Worm (Caenorhabditis elegans) whole organism, L3 larva: Measurements from ENCODE around the gene glr-7.

Experiments
- R02D3.7 ChIP-seq: fragments of 150-350 bp; optimal IDR thresholded peaks from 2 replicates; lab custom pipeline; 2014; ENCODE audit warnings: missing biosample characterization, missing genetic modification characterization
- ZK546.5 ChIP-seq: sonication (generic microtip); optimal IDR thresholded peaks from 2 replicates; lab custom pipeline; 2017; ENCODE audit warnings: missing biosample characterization, missing genetic modification characterization
- aly-2 ChIP-seq: fragments of 150-350 bp; optimal IDR thresholded peaks from 2 replicates; lab custom pipeline; 2014; ENCODE audit warnings: missing biosample characterization, missing genetic modification characterization
- ama-1 ChIP-seq: fragments of 150-350 bp; optimal IDR thresholded peaks from 2 replicates; lab custom pipeline; 2018
- ceh-16 ChIP-seq: sonication (generic microtip); optimal IDR thresholded peaks from 2 replicates; lab custom pipeline; 2017; ENCODE audit warnings: missing biosample characterization, missing genetic modification characterization
- ceh-28 ChIP-seq: fragments of 150-350 bp; optimal IDR thresholded peaks from 2 replicates; lab custom pipeline; 2014; ENCODE audit warnings: missing biosample characterization, missing genetic modification reagents, missing genetic modification characterization
- ceh-82 ChIP-seq: fragments of 150-350 bp; optimal IDR thresholded peaks from 2 replicates; lab custom pipeline; 2014; ENCODE audit warnings: missing biosample characterization, missing genetic modification characterization
- ceh-9 ChIP-seq: sonication (generic microtip); optimal IDR thresholded peaks from 2 replicates; lab custom pipeline; 2018; ENCODE audit warnings: missing biosample characterization, missing genetic modification characterization
- daf-12 ChIP-seq: fragments of 150-350 bp; optimal IDR thresholded peaks from 2 replicates; lab custom pipeline; 2014; ENCODE audit warnings: missing biosample characterization, missing genetic modification reagents, missing genetic modification characterization
- egl-27 ChIP-seq: sonication (generic microtip); optimal IDR thresholded peaks from 4 replicates; lab custom pipeline; 2017; ENCODE audit warnings: missing biosample characterization, missing genetic modification reagents, missing genetic modification characterization
- egl-5 ChIP-seq: fragments of 150-350 bp; optimal IDR thresholded peaks from 2 replicates; lab custom pipeline; 2017; ENCODE audit warnings: missing biosample characterization, missing genetic modification reagents, missing genetic modification characterization, inconsistent platforms
- elt-1 ChIP-seq: fragments of 150-350 bp; optimal IDR thresholded peaks from 2 replicates; lab custom pipeline; 2014; ENCODE audit warnings: missing biosample characterization, missing genetic modification characterization
- elt-2 ChIP-seq: sonication (generic microtip); optimal IDR thresholded peaks from 2 replicates; lab custom pipeline; 2016; ENCODE audit warnings: missing genetic modification reagents, mild to moderate bottlenecking, missing genetic modification characterization, missing compliant biosample characterization
- elt-3 ChIP-seq, 3 experiments: fragments of 150-350 bp in 1 of 3; sonication (generic microtip) in 2 of 3; optimal IDR thresholded peaks; 2 replicates in 2 of 3; 4 replicates in 1 of 3; lab custom pipeline; 2014 to 2017; ENCODE audit warnings: missing biosample characterization in 3 of 3, missing genetic modification characterization in 3 of 3
- eor-1 ChIP-seq, 2 experiments: fragments of 150-350 bp; optimal IDR thresholded peaks; 2 replicates each; lab custom pipeline; 2014 to 2018; ENCODE audit warnings: missing biosample characterization in 2 of 2, missing genetic modification characterization in 2 of 2
- fkh-10 ChIP-seq: sonication (generic microtip); optimal IDR thresholded peaks from 2 replicates; lab custom pipeline; 2017; ENCODE audit warnings: missing biosample characterization, missing genetic modification reagents, missing genetic modification characterization
- fkh-2 ChIP-seq: fragments of 150-350 bp; optimal IDR thresholded peaks from 2 replicates; lab custom pipeline; 2014; ENCODE audit warnings: missing biosample characterization, missing genetic modification reagents, missing genetic modification characterization
- fos-1 ChIP-seq: fragments of 150-350 bp; optimal IDR thresholded peaks from 2 replicates; lab custom pipeline; 2014; ENCODE audit warnings: missing biosample characterization, missing genetic modification characterization
- hmg-11 ChIP-seq: sonication (generic microtip); optimal IDR thresholded peaks from 2 replicates; lab custom pipeline; 2016; ENCODE audit warnings: missing genetic modification characterization, missing compliant biosample characterization
- jun-1 ChIP-seq: fragments of 150-350 bp; optimal IDR thresholded peaks from 2 replicates; lab custom pipeline; 2014; ENCODE audit warnings: missing biosample characterization, missing genetic modification reagents, missing genetic modification characterization
- lin-15B ChIP-seq: fragments of 150-350 bp; optimal IDR thresholded peaks from 2 replicates; lab custom pipeline; 2014; ENCODE audit warnings: missing biosample characterization, missing genetic modification characterization
- lin-39 ChIP-seq: fragments of 150-350 bp; optimal IDR thresholded peaks from 2 replicates; lab custom pipeline; 2018; ENCODE audit warnings: missing biosample characterization, missing genetic modification reagents, missing genetic modification characterization
- lsy-12 ChIP-seq: sonication (generic microtip); optimal IDR thresholded peaks from 2 replicates; lab custom pipeline; 2016; ENCODE audit warnings: mild to moderate bottlenecking, missing genetic modification characterization, missing compliant biosample characterization
- mdl-1 ChIP-seq: fragments of 150-350 bp; optimal IDR thresholded peaks from 2 replicates; lab custom pipeline; 2014; ENCODE audit warnings: missing biosample characterization, missing genetic modification characterization
- mml-1 ChIP-seq: fragments of 150-350 bp; sonication (generic microtip); optimal IDR thresholded peaks from 3 replicates; lab custom pipeline; 2014; ENCODE audit warnings: missing biosample characterization, missing genetic modification characterization
- nfya-1 ChIP-seq: sonication (generic microtip); optimal IDR thresholded peaks from 2 replicates; lab custom pipeline; 2017; ENCODE audit warnings: missing genetic modification characterization, mild to moderate bottlenecking, missing compliant biosample characterization, antibody characterized with exemption, moderate library complexity; ENCODE audit not compliant: insufficient read depth
- nhr-11 ChIP-seq: fragments of 150-350 bp; optimal IDR thresholded peaks from 2 replicates; lab custom pipeline; 2014; ENCODE audit warnings: missing biosample characterization, missing genetic modification characterization
- nhr-12 ChIP-seq: fragments of 150-350 bp; optimal IDR thresholded peaks from 2 replicates; lab custom pipeline; 2014; ENCODE audit warnings: missing biosample characterization, missing genetic modification characterization
- nhr-23 ChIP-seq: fragments of 150-350 bp; optimal IDR thresholded peaks from 2 replicates; lab custom pipeline; 2014; ENCODE audit warnings: missing biosample characterization, missing genetic modification reagents, missing genetic modification characterization
- nhr-237 ChIP-seq: fragments of 150-350 bp; optimal IDR thresholded peaks from 2 replicates; lab custom pipeline; 2014; ENCODE audit warnings: missing biosample characterization, missing genetic modification characterization
- nhr-25 ChIP-seq: sonication (generic microtip); optimal IDR thresholded peaks from 2 replicates; lab custom pipeline; 2017; ENCODE audit warnings: missing biosample characterization, missing genetic modification characterization
- nhr-28 ChIP-seq: fragments of 150-350 bp; optimal IDR thresholded peaks from 2 replicates; lab custom pipeline; 2014; ENCODE audit warnings: missing biosample characterization, missing genetic modification characterization
- nhr-43 ChIP-seq: sonication (generic microtip); optimal IDR thresholded peaks from 2 replicates; lab custom pipeline; 2016; ENCODE audit warnings: mild to moderate bottlenecking, missing genetic modification characterization, missing compliant biosample characterization; ENCODE audit not compliant: poor library complexity, severe bottlenecking
- nhr-67 ChIP-seq: fragments of 150-350 bp; optimal IDR thresholded peaks from 2 replicates; lab custom pipeline; 2014; ENCODE audit warnings: missing biosample characterization, missing genetic modification characterization
- nhr-76 ChIP-seq: fragments of 150-350 bp; sonication (generic microtip); optimal IDR thresholded peaks from 5 replicates; lab custom pipeline; 2014; ENCODE audit warnings: missing biosample characterization, missing genetic modification characterization
- nhr-77 ChIP-seq: fragments of 150-350 bp; optimal IDR thresholded peaks from 2 replicates; lab custom pipeline; 2014; ENCODE audit warnings: missing biosample characterization, missing genetic modification characterization
- pha-4 ChIP-seq: fragments of 150-350 bp; optimal IDR thresholded peaks from 2 replicates; lab custom pipeline; 2014; ENCODE audit warnings: missing biosample characterization, missing genetic modification reagents, missing genetic modification characterization
- pqm-1 ChIP-seq: fragments of 150-350 bp; optimal IDR thresholded peaks from 2 replicates; lab custom pipeline; 2017; ENCODE audit warnings: missing biosample characterization, missing genetic modification characterization, inconsistent platforms
- sea-2 ChIP-seq: fragments of 150-350 bp; sonication (generic microtip); optimal IDR thresholded peaks from 4 replicates; lab custom pipeline; 2014; ENCODE audit warnings: missing biosample characterization, missing genetic modification reagents, missing genetic modification characterization
- skn-1 ChIP-seq: fragments of 150-350 bp; optimal IDR thresholded peaks from 2 replicates; lab custom pipeline; 2014; ENCODE audit warnings: missing biosample characterization, missing genetic modification characterization
- snpc-4 ChIP-seq: fragments of 150-350 bp; optimal IDR thresholded peaks from 2 replicates; lab custom pipeline; 2014; ENCODE audit warnings: missing biosample characterization, missing genetic modification characterization
- tbx-2 ChIP-seq: sonication (generic microtip); optimal IDR thresholded peaks from 2 replicates; lab custom pipeline; 2016; ENCODE audit warnings: mild to moderate bottlenecking, missing genetic modification characterization, missing compliant biosample characterization
- unc-39 ChIP-seq: sonication (generic microtip); optimal IDR thresholded peaks from 4 replicates; lab custom pipeline; 2017; ENCODE audit warnings: missing biosample characterization, missing genetic modification characterization
- unc-62 ChIP-seq: fragments of 150-350 bp; sonication (generic microtip); optimal IDR thresholded peaks from 4 replicates; lab custom pipeline; 2014; ENCODE audit warnings: missing biosample characterization, missing genetic modification reagents, missing genetic modification characterization
- zag-1 ChIP-seq: fragments of 150-350 bp; optimal IDR thresholded peaks from 2 replicates; lab custom pipeline; 2014; ENCODE audit warnings: missing biosample characterization, missing genetic modification characterization
- ztf-11 ChIP-seq: fragments of 150-350 bp; optimal IDR thresholded peaks from 2 replicates; lab custom pipeline; 2014; ENCODE audit warnings: missing biosample characterization, missing genetic modification characterization
- ztf-4 ChIP-seq: fragments of 150-350 bp; optimal IDR thresholded peaks from 2 replicates; lab custom pipeline; 2014; ENCODE audit warnings: missing biosample characterization, missing genetic modification characterization

Gene glr-7

DNA sequence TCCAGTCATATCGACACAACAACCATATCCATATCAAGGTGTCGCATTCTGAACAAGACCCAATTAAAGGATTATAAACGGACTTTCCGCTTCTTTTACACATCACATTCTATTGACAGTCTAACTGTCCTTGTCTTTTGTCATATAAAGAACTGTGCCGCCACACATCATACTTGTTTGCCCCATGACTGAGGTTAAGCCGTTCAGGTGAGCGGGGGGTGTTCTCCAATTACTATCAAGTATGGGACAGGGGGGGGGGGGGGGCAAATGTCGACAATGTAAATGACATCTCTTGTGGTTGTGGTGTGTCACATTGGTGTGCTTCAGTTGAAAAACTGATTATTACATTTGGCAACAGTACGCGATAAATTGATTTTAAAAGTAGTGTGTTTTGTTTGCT is 14.1 kb upstream of the glr-7 start:
- TF ChIP-seq nhr-67 (tag; lab: Kevin White, UChicago) (no peak), elt-2 (tag; lab: Kevin White, UChicago) (no peak), elt-3 (tag; optimal IDR thresholded peaks at IDR 0.05; lab: Kevin White, UChicago) (no peak), lin-15B (tag; lab: Kevin White, UChicago) (no peak), daf-12 (tag; lab: Kevin White, UChicago) (no peak), nhr-23 (tag; lab: Kevin White, UChicago) (no peak), hmg-11 (tag; lab: Kevin White, UChicago) (no peak), nhr-12 (tag; lab: Kevin White, UChicago) (no peak), unc-62 (GFP tag; lab: Kevin White, UChicago) (no peak), fos-1 (tag; lab: Kevin White, UChicago) (no peak), pqm-1 (no peak), ceh-28 (tag; lab: Kevin White, UChicago) (no peak), elt-1 (tag; lab: Kevin White, UChicago) (no peak), ceh-16 (tag; lab: Kevin White, UChicago) (no peak), skn-1 (no peak), nhr-237 (no peak)

DNA sequence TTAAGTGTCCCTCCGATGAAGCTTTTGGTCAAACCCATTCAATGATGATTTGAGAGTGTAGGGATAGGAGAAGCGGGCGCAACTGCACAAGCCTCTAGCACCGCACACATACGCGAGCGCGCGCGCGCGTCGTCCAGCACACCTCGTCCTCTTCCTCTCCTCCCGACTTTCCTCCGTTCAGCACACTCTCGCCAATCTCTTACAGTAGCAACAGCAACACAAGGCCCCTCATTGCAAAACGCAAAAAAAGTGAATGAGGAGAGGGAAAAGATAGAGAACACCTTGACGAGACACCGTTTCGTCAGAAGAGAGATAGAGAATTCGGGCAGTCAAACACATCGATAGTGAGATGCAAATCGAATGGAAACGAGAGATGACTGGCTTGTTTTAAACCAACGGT is 12.8 kb upstream of the glr-7 start:
- no peak for TF ChIP-seq ztf-11 (tag; lab: Kevin White, UChicago)
- no peak for TF ChIP-seq fkh-10
- TF ChIP-seq snpc-4 (tag; lab: Kevin White, UChicago): peak; percentile 44
- TF ChIP-seq nhr-67 (tag; lab: Kevin White, UChicago): no peak
- peak; percentile 83 for TF ChIP-seq nhr-25 (tag; lab: Kevin White, UChicago)
- TF ChIP-seq ceh-28 (tag; lab: Kevin White, UChicago): peak; percentile 8
- TF ChIP-seq nhr-237: no peak
- TF ChIP-seq egl-27 (tag; lab: Kevin White, UChicago): peak; percentile 70
- peak; percentile 45 for TF ChIP-seq lin-39 (tag; lab: Kevin White, UChicago)
- no peak for TF ChIP-seq sea-2 (GFP tag; lab: Kevin White, UChicago)
- no peak for TF ChIP-seq fos-1 (tag; lab: Kevin White, UChicago)
- no peak for TF ChIP-seq ceh-82 (tag; lab: Kevin White, UChicago)
- peak; percentile 39 for TF ChIP-seq elt-2 (tag; lab: Kevin White, UChicago)
- TF ChIP-seq tbx-2 (tag; lab: Kevin White, UChicago): peak; percentile 12
- TF ChIP-seq daf-12 (tag; lab: Kevin White, UChicago): no peak
- no peak for TF ChIP-seq ceh-9 (tag; lab: Kevin White, UChicago)
- TF ChIP-seq skn-1: no peak
- peak; percentile 69 for TF ChIP-seq hmg-11 (tag; lab: Kevin White, UChicago)
- TF ChIP-seq elt-1 (tag; lab: Kevin White, UChicago): no peak
- TF ChIP-seq fkh-2 (tag; lab: Kevin White, UChicago): no peak
- TF ChIP-seq lsy-12 (tag; lab: Kevin White, UChicago): peak; percentile 11
- TF ChIP-seq ztf-4 (tag; lab: Kevin White, UChicago): no peak
- TF ChIP-seq ceh-16 (tag; lab: Kevin White, UChicago): no peak
- TF ChIP-seq pha-4 (tag; lab: Kevin White, UChicago): peak; percentile 91
- TF ChIP-seq eor-1 (tag; optimal IDR thresholded peaks at IDR 0.05; lab: Kevin White, UChicago): no peak
- TF ChIP-seq mml-1: no peak
- no peak for TF ChIP-seq nhr-12 (tag; lab: Kevin White, UChicago)
- no peak for TF ChIP-seq elt-3 (tag; optimal IDR thresholded peaks at IDR 0.05; lab: Kevin White, UChicago)
- no peak for TF ChIP-seq nhr-76 (tag; lab: Kevin White, UChicago)
- TF ChIP-seq aly-2: no peak
- TF ChIP-seq nhr-77 (tag; lab: Kevin White, UChicago): no peak
- no peak for TF ChIP-seq zag-1 (tag; lab: Kevin White, UChicago)
- TF ChIP-seq unc-39: no peak
- TF ChIP-seq egl-5 (tag; lab: Kevin White, UChicago): no peak
- no peak for TF ChIP-seq nhr-11
- peak; percentile 13 for TF ChIP-seq nhr-43 (tag; lab: Kevin White, UChicago)
- no peak for TF ChIP-seq ama-1
- TF ChIP-seq ZK546.5 (tag; lab: Kevin White, UChicago): no peak
- TF ChIP-seq R02D3.7: no peak
- TF ChIP-seq nhr-28: no peak
- peak; percentile 60 for TF ChIP-seq nfya-1
- peak; percentile 7 for TF ChIP-seq lin-15B (tag; lab: Kevin White, UChicago)
- peak; percentile 66 for TF ChIP-seq nhr-23 (tag; lab: Kevin White, UChicago)
- TF ChIP-seq jun-1 (tag; lab: Kevin White, UChicago): no peak
- no peak for TF ChIP-seq mdl-1 (tag; lab: Kevin White, UChicago)
- TF ChIP-seq pqm-1: peak; percentile 13
- peak; percentile 33 for TF ChIP-seq unc-62 (GFP tag; lab: Kevin White, UChicago)
